Fruit fly (Drosophila melanogaster) whole organism, embryonic: ENCODE data around the gene IntS2.

Experiments used
- Adf1 ChIP-seq: fragments of 200-800 bp; sonication (Bioruptor generic); IDR thresholded peaks from 2 replicates; pipeline ENCODE4 v1.3.6; 2022; ENCODE audit warnings: missing biosample characterization, missing genetic modification characterization
- Asciz ChIP-seq: fragments of 200-800 bp; sonication (Bioruptor generic); optimal IDR thresholded peaks from 2 replicates; lab custom pipeline; 2017; ENCODE audit warnings: missing biosample characterization, mild to moderate bottlenecking, missing genetic modification characterization, missing genetic modification reagents
- CG12299 ChIP-seq: fragments of 200-800 bp; sonication (Bioruptor generic); optimal IDR thresholded peaks from 2 replicates; lab custom pipeline; 2018; ENCODE audit warnings: missing biosample characterization, mild to moderate bottlenecking, missing genetic modification characterization
- CG13296 ChIP-seq: fragments of 200-800 bp; sonication (Bioruptor generic); optimal IDR thresholded peaks from 3 replicates; lab custom pipeline; 2018; ENCODE audit warnings: missing biosample characterization, mild to moderate bottlenecking, missing genetic modification characterization
- CG14860 ChIP-seq: fragments of 200-800 bp; sonication (Bioruptor generic); IDR thresholded peaks from 3 replicates; pipeline ENCODE4 v1.3.6; 2022; ENCODE audit warnings: missing biosample characterization, missing genetic modification characterization; ENCODE audit not compliant: partially characterized antibody
- CG15479 ChIP-seq: fragments of 200-800 bp; sonication (Bioruptor generic); optimal IDR thresholded peaks from 3 replicates; lab custom pipeline; 2019; ENCODE audit warnings: missing biosample characterization, mild to moderate bottlenecking, missing genetic modification characterization, moderate library complexity
- CG15696 ChIP-seq: fragments of 200-800 bp; sonication (Bioruptor generic); optimal IDR thresholded peaks from 2 replicates; lab custom pipeline; 2019; ENCODE audit warnings: missing biosample characterization, mild to moderate bottlenecking, missing genetic modification characterization, moderate library complexity
- CG16813 ChIP-seq: fragments of 200-800 bp; sonication (Bioruptor generic); IDR thresholded peaks from 3 replicates; pipeline ENCODE4 v1.3.6; 2022; ENCODE audit warnings: missing biosample characterization, missing genetic modification characterization; ENCODE audit not compliant: partially characterized antibody
- CG18599 ChIP-seq: fragments of 200-800 bp; sonication (Bioruptor generic); optimal IDR thresholded peaks from 3 replicates; lab custom pipeline; 2017; ENCODE audit warnings: missing biosample characterization, missing genetic modification characterization, mild to moderate bottlenecking, moderate library complexity, missing genetic modification reagents
- CG4404 ChIP-seq: fragments of 200-800 bp; sonication (Bioruptor generic); IDR thresholded peaks from 2 replicates; pipeline ENCODE4 v1.3.6; 2022; ENCODE audit warnings: missing biosample characterization, missing genetic modification characterization
- CG4617 ChIP-seq: fragments of 200-800 bp; sonication (Bioruptor generic); optimal IDR thresholded peaks from 3 replicates; lab custom pipeline; 2016; ENCODE audit warnings: missing biosample characterization, missing genetic modification characterization, borderline replicate concordance
- CG6854 ChIP-seq: fragments of 200-800 bp; sonication (Bioruptor generic); optimal IDR thresholded peaks from 3 replicates; lab custom pipeline; 2017; ENCODE audit warnings: missing biosample characterization, mild to moderate bottlenecking, missing genetic modification characterization
- CG7357 ChIP-seq: fragments of 200-800 bp; sonication (Bioruptor generic); IDR thresholded peaks from 3 replicates; pipeline ENCODE4 v1.3.6; 2022; ENCODE audit warnings: missing biosample characterization, missing genetic modification characterization
- CG9609 ChIP-seq: fragments of 200-800 bp; sonication (Bioruptor generic); optimal IDR thresholded peaks from 3 replicates; lab custom pipeline; 2016; ENCODE audit warnings: missing biosample characterization, missing genetic modification characterization
- CG9932 ChIP-seq: fragments of 200-800 bp; sonication (Bioruptor generic); IDR thresholded peaks from 2 replicates; pipeline ENCODE4 v1.3.6; 2022; ENCODE audit warnings: missing biosample characterization, missing genetic modification characterization
- Dp ChIP-seq: fragments of 200-800 bp; sonication (Bioruptor generic); optimal IDR thresholded peaks from 2 replicates; lab custom pipeline; 2018; ENCODE audit warnings: missing biosample characterization, mild to moderate bottlenecking, missing genetic modification characterization, moderate library complexity
- E2f1 ChIP-seq: fragments of 200-800 bp; sonication (Bioruptor generic); IDR thresholded peaks from 2 replicates; pipeline ENCODE4 v1.3.6; 2022; ENCODE audit warnings: missing biosample characterization, missing genetic modification characterization
- Fer3 ChIP-seq: fragments of 200-800 bp; sonication (Bioruptor generic); optimal IDR thresholded peaks from 2 replicates; lab custom pipeline; 2018; ENCODE audit warnings: missing biosample characterization, mild to moderate bottlenecking, missing genetic modification characterization, moderate library complexity
- Hand ChIP-seq: fragments of 200-800 bp; sonication (Bioruptor generic); optimal IDR thresholded peaks from 2 replicates; lab custom pipeline; 2017; ENCODE audit warnings: mild to moderate bottlenecking, missing biosample characterization, missing genetic modification reagents, missing genetic modification characterization
- Hr51 ChIP-seq, 2 experiments: fragments of 200-800 bp; sonication (Bioruptor generic); optimal IDR thresholded peaks; 2 replicates in 1 of 2; 3 replicates in 1 of 2; lab custom pipeline; 2016 to 2018; ENCODE audit warnings: missing biosample characterization in 2 of 2, missing genetic modification characterization in 2 of 2, mild to moderate bottlenecking in 1 of 2, moderate library complexity in 1 of 2
- NFAT ChIP-seq: fragments of 200-800 bp; sonication (Bioruptor generic); IDR thresholded peaks from 2 replicates; pipeline ENCODE4 v1.3.6; 2022; ENCODE audit warnings: missing biosample characterization, missing genetic modification characterization
- NK7.1 ChIP-seq: fragments of 200-800 bp; sonication (Bioruptor generic); optimal IDR thresholded peaks from 3 replicates; lab custom pipeline; 2016; ENCODE audit warnings: missing biosample characterization, missing genetic modification characterization
- Opbp ChIP-seq: fragments of 200-800 bp; sonication (Bioruptor generic); IDR thresholded peaks from 3 replicates; pipeline ENCODE4 v1.3.6; 2022; ENCODE audit warnings: missing biosample characterization, missing genetic modification characterization; ENCODE audit not compliant: partially characterized antibody
- Rfx ChIP-seq: fragments of 200-800 bp; sonication (Bioruptor generic); IDR thresholded peaks from 2 replicates; pipeline ENCODE4 v1.3.6; 2022; ENCODE audit warnings: missing biosample characterization, missing genetic modification characterization
- Scr ChIP-seq: fragments of 200-800 bp; sonication (Bioruptor generic); IDR thresholded peaks from 2 replicates; pipeline ENCODE4 v1.3.6; 2022; ENCODE audit warnings: missing biosample characterization, missing genetic modification characterization; ENCODE audit not compliant: partially characterized antibody
- Trl ChIP-seq, 3 experiments: fragments of >200 bp in 2 of 3; fragments of 200-800 bp in 1 of 3; sonication (Bioruptor generic) in 1 of 3; optimal IDR thresholded peaks; 2 replicates in 1 of 3; 3 replicates in 2 of 3; lab custom pipeline; 2016 to 2017; ENCODE audit warnings: missing biosample characterization in 1 of 3, missing genetic modification characterization in 1 of 3
- bowl ChIP-seq: fragments of 200-800 bp; sonication (Bioruptor generic); IDR thresholded peaks from 2 replicates; pipeline ENCODE4 v1.3.6; 2022; ENCODE audit warnings: missing biosample characterization, missing genetic modification characterization
- chif ChIP-seq, 2 experiments: fragments of 200-800 bp; sonication (Bioruptor generic); optimal IDR thresholded peaks; 3 replicates each; lab custom pipeline; 2016; ENCODE audit warnings: missing biosample characterization in 2 of 2, missing genetic modification characterization in 2 of 2
- chn ChIP-seq: fragments of 200-800 bp; sonication (Bioruptor generic); optimal IDR thresholded peaks from 2 replicates; lab custom pipeline; 2016; ENCODE audit warnings: missing biosample characterization, missing genetic modification characterization
- crol ChIP-seq: fragments of 200-800 bp; sonication (Bioruptor generic); IDR thresholded peaks from 2 replicates; pipeline ENCODE4 v1.3.6; 2022; ENCODE audit warnings: missing biosample characterization, missing genetic modification characterization
- gfzf ChIP-seq: fragments of 200-800 bp; sonication (Bioruptor generic); optimal IDR thresholded peaks from 2 replicates; lab custom pipeline; 2016; ENCODE audit warnings: missing biosample characterization, mild to moderate bottlenecking, missing genetic modification characterization, moderate library complexity
- hb ChIP-seq: fragments of 200-800 bp; sonication (Bioruptor generic); IDR thresholded peaks from 3 replicates; pipeline ENCODE4 v1.3.6; 2022; ENCODE audit warnings: missing biosample characterization, missing genetic modification characterization; ENCODE audit not compliant: partially characterized antibody
- hbn ChIP-seq: fragments of 200-800 bp; sonication (Bioruptor generic); IDR thresholded peaks from 2 replicates; pipeline ENCODE4 v1.3.6; 2022; ENCODE audit warnings: missing biosample characterization, missing genetic modification characterization; ENCODE audit not compliant: partially characterized antibody
- her ChIP-seq: fragments of 200-800 bp; sonication (Bioruptor generic); optimal IDR thresholded peaks from 2 replicates; lab custom pipeline; 2016; ENCODE audit warnings: missing biosample characterization, missing genetic modification characterization
- hkb ChIP-seq, 2 experiments: fragments of 200-800 bp in 1 of 2; fragments of >200 bp in 1 of 2; sonication (Bioruptor generic) in 1 of 2; IDR thresholded peaks in 1 of 2; optimal IDR thresholded peaks in 1 of 2; 2 replicates each; pipeline versions ENCODE4 v1.3.6 to Lab custom; 2017 to 2022; ENCODE audit warnings: missing biosample characterization in 1 of 2, missing genetic modification characterization in 1 of 2
- insv ChIP-seq, 2 experiments: fragments of 200-800 bp; sonication (Bioruptor generic); optimal IDR thresholded peaks; 3 replicates each; lab custom pipeline; 2016 to 2018; ENCODE audit warnings: missing biosample characterization in 2 of 2, missing genetic modification characterization in 2 of 2
- ken ChIP-seq: fragments of 200-800 bp; sonication (Bioruptor generic); IDR thresholded peaks from 3 replicates; pipeline ENCODE4 v1.3.6; 2022; ENCODE audit warnings: missing biosample characterization, missing genetic modification characterization
- maf-S ChIP-seq: fragments of 200-800 bp; sonication (Bioruptor generic); optimal IDR thresholded peaks from 2 replicates; lab custom pipeline; 2016; ENCODE audit warnings: missing biosample characterization, missing genetic modification characterization
- pan ChIP-seq, 4 experiments: fragments of >200 bp in 3 of 4; fragments of 200-800 bp in 1 of 4; sonication (Bioruptor generic) in 1 of 4; optimal IDR thresholded peaks in 3 of 4; IDR thresholded peaks in 1 of 4; 2 replicates each; pipeline versions ENCODE4 v1.3.6 to Lab custom; 2017 to 2022; ENCODE audit warnings: missing biosample characterization in 2 of 4, missing genetic modification characterization in 2 of 4, mixed read lengths in 1 of 4
- pita ChIP-seq: fragments of 200-800 bp; sonication (Bioruptor generic); optimal IDR thresholded peaks from 2 replicates; lab custom pipeline; 2017; ENCODE audit warnings: missing biosample characterization, mild to moderate bottlenecking, missing genetic modification characterization
- sens-2 ChIP-seq: fragments of 200-800 bp; sonication (Bioruptor generic); IDR thresholded peaks from 2 replicates; pipeline ENCODE4 v1.3.6; 2022; ENCODE audit warnings: missing biosample characterization, missing genetic modification characterization
- seq ChIP-seq: fragments of 200-800 bp; sonication (Bioruptor generic); IDR thresholded peaks from 2 replicates; pipeline ENCODE4 v1.3.6; 2022; ENCODE audit warnings: missing biosample characterization, missing genetic modification characterization
- shn ChIP-seq: fragments of 200-800 bp; sonication (Bioruptor generic); optimal IDR thresholded peaks from 3 replicates; lab custom pipeline; 2016; ENCODE audit warnings: missing biosample characterization, missing genetic modification characterization
- sob ChIP-seq: fragments of 200-800 bp; sonication (Bioruptor generic); IDR thresholded peaks from 2 replicates; pipeline ENCODE4 v1.3.6; 2022; ENCODE audit warnings: missing biosample characterization, missing genetic modification characterization
- trem ChIP-seq: fragments of 200-800 bp; optimal IDR thresholded peaks from 3 replicates; lab custom pipeline; 2019; ENCODE audit warnings: missing biosample characterization, mild to moderate bottlenecking, missing genetic modification characterization, moderate library complexity
- unc-4 ChIP-seq: fragments of 200-800 bp; sonication (Bioruptor generic); IDR thresholded peaks from 2 replicates; pipeline ENCODE4 v1.3.6; 2022; ENCODE audit warnings: missing biosample characterization, missing genetic modification characterization; ENCODE audit not compliant: partially characterized antibody
- zf30C ChIP-seq: fragments of 200-800 bp; sonication (Bioruptor generic); optimal IDR thresholded peaks from 3 replicates; lab custom pipeline; 2018; ENCODE audit warnings: missing biosample characterization, mild to moderate bottlenecking, missing genetic modification characterization

Gene IntS2

DNA sequence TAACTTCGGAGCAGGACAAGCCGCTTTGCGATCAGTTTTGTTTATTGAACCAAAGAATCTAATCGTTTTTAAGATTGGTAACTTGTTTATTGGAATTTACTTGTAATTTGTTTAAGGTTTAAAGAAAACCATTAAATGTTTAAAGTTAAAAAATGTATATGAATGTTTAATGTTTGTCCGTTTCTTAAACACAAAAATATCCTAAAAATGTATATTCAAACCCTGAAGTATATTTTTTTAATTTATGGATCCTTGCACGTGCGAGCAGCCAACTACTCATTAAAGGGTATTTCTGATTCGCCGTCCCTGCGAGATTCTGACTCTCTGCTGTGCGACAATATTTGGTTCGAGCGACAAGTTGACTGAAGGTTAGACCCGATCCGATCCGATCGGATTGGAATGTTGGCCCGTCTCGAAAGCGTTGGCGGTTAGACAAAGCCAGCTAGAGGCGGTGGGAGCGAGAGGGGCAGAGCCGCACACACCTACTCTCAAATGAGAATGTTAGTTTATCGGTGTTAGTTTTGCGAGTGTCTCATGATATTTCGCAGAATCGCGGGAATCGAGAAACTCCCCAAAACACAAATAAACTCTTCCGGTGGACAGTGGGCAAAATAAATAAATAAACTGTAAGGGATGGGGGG is 42.4 kb upstream of the IntS2 start (continued):
- peak; percentile 63 for TF ChIP-seq CG4404 (GFP tag; lab: Robert Waterston, UW)
- peak; percentile 84 for TF ChIP-seq Rfx (GFP tag; lab: Robert Waterston, UW)
- TF ChIP-seq CG14860 (GFP tag; lab: Robert Waterston, UW) = no peak
- TF ChIP-seq NK7.1 = peak; percentile 79
- no peak for TF ChIP-seq hb (GFP tag; lab: Robert Waterston, UW)
- TF ChIP-seq CG7357 = peak; percentile 72
- TF ChIP-seq shn (GFP tag; lab: Kevin White, UChicago) = peak; percentile 72
- 0 out of 2 replicates have a peak, but pooled peaks have one; percentile 18 for TF ChIP-seq crol (GFP tag; lab: Robert Waterston, UW)
- TF ChIP-seq Hand (GFP tag; lab: Kevin White, UChicago) = peak; percentile 75
- peak; percentile 80 for TF ChIP-seq chn (GFP tag; lab: Kevin White, UChicago)
- peak; percentile 82 for TF ChIP-seq Asciz (GFP tag; lab: Kevin White, UChicago)
- peak; percentile 45; the same call in 1 of the 2 replicates for TF ChIP-seq sens-2 (GFP tag; lab: Robert Waterston, UW)
- TF ChIP-seq Adf1 (GFP tag; lab: Robert Waterston, UW) = no peak
- no peak for TF ChIP-seq zf30C
- peak; percentile 89 for TF ChIP-seq CG6854
- TF ChIP-seq unc-4 (GFP tag; lab: Robert Waterston, UW) = no peak
- peak; percentile 69 to 86 for TF ChIP-seq chif (GFP tag; optimal IDR thresholded peaks at IDR 0.05; lab: Kevin White, UChicago)
- TF ChIP-seq sob (GFP tag; lab: Robert Waterston, UW) = peak; percentile 68; the same call in 1 of the 2 replicates
- peak; percentile 75 for TF ChIP-seq her (GFP tag; lab: Kevin White, UChicago)
- TF ChIP-seq E2f1 (GFP tag; lab: Robert Waterston, UW) = peak; percentile 73
- peak; percentile 74 for TF ChIP-seq trem (tag; lab: Kevin White, UChicago)
- peak; percentile 82 for TF ChIP-seq CG12299
- peak; percentile 76 for TF ChIP-seq CG9932 (GFP tag; lab: Robert Waterston, UW)
- no peak for TF ChIP-seq CG16813
- no peak for TF ChIP-seq pita (GFP tag; lab: Kevin White, UChicago)
- no peak for TF ChIP-seq CG15479 (GFP tag; lab: Kevin White, UChicago)
- no peak for TF ChIP-seq hkb (optimal IDR thresholded peaks at IDR 0.05; lab: Kevin White, UChicago)
- peak; percentile 85 for TF ChIP-seq hkb (GFP tag; IDR thresholded peaks at IDR 0.05; lab: Robert Waterston, UW)
- no peak for TF ChIP-seq Dp (GFP tag; lab: Kevin White, UChicago)
- no peak for TF ChIP-seq hbn (GFP tag; lab: Robert Waterston, UW)
- no peak for TF ChIP-seq Opbp (GFP tag; lab: Robert Waterston, UW)
- TF ChIP-seq CG18599 (GFP tag; lab: Kevin White, UChicago) = peak; percentile 91
- TF ChIP-seq seq = peak; percentile 87
- TF ChIP-seq pan (optimal IDR thresholded peaks at IDR 0.05; lab: Kevin White, UChicago) = no peak
- peak in 1 of 2 experiments; percentile 70 for TF ChIP-seq pan (GFP tag; optimal IDR thresholded peaks at IDR 0.05 in 1 of 2, IDR thresholded peaks at IDR 0.05 in 1 of 2)
- peak; percentile 11 for TF ChIP-seq CG4617
- peak in 1 of 2 experiments; percentile 35 for TF ChIP-seq Trl (optimal IDR thresholded peaks at IDR 0.05; lab: Kevin White, UChicago)
- peak; percentile 75 for TF ChIP-seq Trl (GFP tag; optimal IDR thresholded peaks at IDR 0.05; lab: Kevin White, UChicago)
- no peak for TF ChIP-seq Scr (GFP tag; lab: Robert Waterston, UW)
- peak; percentile 93 for TF ChIP-seq CG13296 (GFP tag; lab: Kevin White, UChicago)
- no peak for TF ChIP-seq gfzf
- TF ChIP-seq bowl (GFP tag; lab: Robert Waterston, UW) = peak; percentile 55; the same call in 1 of the 2 replicates
- TF ChIP-seq insv (GFP tag; optimal IDR thresholded peaks at IDR 0.05; lab: Kevin White, UChicago) = peak in 1 of 2 experiments; percentile 49
- TF ChIP-seq Fer3 (tag; lab: Kevin White, UChicago) = peak; percentile 79
- TF ChIP-seq NFAT (GFP tag; lab: Robert Waterston, UW) = no peak
- TF ChIP-seq maf-S (GFP tag; lab: Kevin White, UChicago) = peak; percentile 75
- peak; percentile 81 for TF ChIP-seq CG15696 (tag; lab: Kevin White, UChicago)
- no peak for TF ChIP-seq ken (GFP tag; lab: Robert Waterston, UW)
- peak; percentile 82 to 92 for TF ChIP-seq Hr51 (GFP tag; optimal IDR thresholded peaks at IDR 0.05; lab: Kevin White, UChicago)
- peak; percentile 75 for TF ChIP-seq CG9609 (GFP tag; lab: Kevin White, UChicago)
